Worm (Caenorhabditis elegans) whole organism, young adult: ENCODE measurements around the gene usp-33.

ENCODE experiments used
- F55B11.4 ChIP-seq: sonication (generic microtip); optimal IDR thresholded peaks from 2 replicates; lab custom pipeline; 2016; ENCODE audit warnings: missing compliant biosample characterization, missing genetic modification characterization, borderline replicate concordance; ENCODE audit not compliant: insufficient read depth
- Y53F4B.3 ChIP-seq: fragments of 200-800 bp; sonication (Bioruptor generic); IDR thresholded peaks from 2 replicates; pipeline ENCODE4 v1.3.6; 2022; ENCODE audit warnings: missing genetic modification reagents, missing genetic modification characterization, missing compliant biosample characterization
- ama-1 ChIP-seq, 3 experiments: fragments of 150-350 bp in 1 of 3; sonication (generic microtip) in 2 of 3; optimal IDR thresholded peaks; 2 replicates each; lab custom pipeline; 2014 to 2018; ENCODE audit warnings: missing biosample characterization in 2 of 3, missing genetic modification characterization in 2 of 3, missing genetic modification reagents in 2 of 3
- ccch-3 ChIP-seq: fragments of 200-800 bp; sonication (Bioruptor generic); optimal IDR thresholded peaks from 2 replicates; lab custom pipeline; 2018; ENCODE audit warnings: mild to moderate bottlenecking, missing genetic modification characterization, missing compliant biosample characterization
- ceh-100 ChIP-seq: fragments of 200-800 bp; sonication (Bioruptor generic); IDR thresholded peaks from 2 replicates; pipeline ENCODE4 v1.3.6; 2022; ENCODE audit warnings: missing genetic modification reagents, missing genetic modification characterization, missing compliant biosample characterization
- efl-1 ChIP-seq: fragments of 150-350 bp; optimal IDR thresholded peaks from 2 replicates; lab custom pipeline; 2014; ENCODE audit warnings: missing biosample characterization, missing genetic modification reagents, missing genetic modification characterization
- egrh-3 ChIP-seq: fragments of 200-800 bp; sonication (Bioruptor generic); IDR thresholded peaks from 2 replicates; pipeline ENCODE4 v1.3.6; 2022; ENCODE audit warnings: missing genetic modification reagents, missing genetic modification characterization, missing compliant biosample characterization
- hlh-12 ChIP-seq: sonication (generic microtip); optimal IDR thresholded peaks from 2 replicates; lab custom pipeline; 2016; ENCODE audit warnings: missing genetic modification characterization, missing compliant biosample characterization
- mes-4 ChIP-seq: sonication (generic microtip); optimal IDR thresholded peaks from 2 replicates; lab custom pipeline; 2016; ENCODE audit warnings: missing genotype, missing genetic modification characterization, missing compliant biosample characterization
- repo-1 ChIP-seq: sonication (generic microtip); optimal IDR thresholded peaks from 2 replicates; lab custom pipeline; 2017; ENCODE audit warnings: mild to moderate bottlenecking, missing genetic modification characterization, missing compliant biosample characterization
- somi-1 ChIP-seq: fragments of 200-800 bp; sonication (Bioruptor generic); optimal IDR thresholded peaks from 2 replicates; lab custom pipeline; 2018; ENCODE audit warnings: mild to moderate bottlenecking, missing genetic modification characterization, missing compliant biosample characterization
- ztf-25 ChIP-seq: fragments of 200-800 bp; sonication (Bioruptor generic); IDR thresholded peaks from 2 replicates; pipeline ENCODE4 v1.3.6; 2022; ENCODE audit warnings: missing genetic modification reagents, missing genetic modification characterization, missing compliant biosample characterization
- ztf-3 ChIP-seq: fragments of 200-800 bp; sonication (Bioruptor generic); optimal IDR thresholded peaks from 2 replicates; lab custom pipeline; 2018; ENCODE audit warnings: mild to moderate bottlenecking, missing genetic modification characterization, missing compliant biosample characterization

ce11 chrX:15591068-15591467 is at the start of gene usp-33:
- TF ChIP-seq Y53F4B.3 (GFP tag; lab: Robert Waterston, UW) (no peak), somi-1 (GFP tag; lab: Kevin White, UChicago) (no peak), ceh-100 (GFP tag; lab: Robert Waterston, UW) (no peak), ama-1 (optimal IDR thresholded peaks at IDR 0.05; lab: Kevin White, UChicago) (no peak), ama-1 (GFP tag; optimal IDR thresholded peaks at IDR 0.05; lab: Kevin White, UChicago) (no peak), ztf-25 (GFP tag; lab: Robert Waterston, UW) (no peak), efl-1 (GFP tag; lab: Kevin White, UChicago) (no peak), ccch-3 (GFP tag; lab: Kevin White, UChicago) (no peak), egrh-3 (GFP tag; lab: Robert Waterston, UW) (no peak), ztf-3 (GFP tag; lab: Kevin White, UChicago) (no peak), mes-4 (no peak), repo-1 (tag; lab: Kevin White, UChicago) (no peak), hlh-12 (tag; lab: Kevin White, UChicago) (no peak), F55B11.4 (tag; lab: Kevin White, UChicago) (no peak)
